Fruit fly (Drosophila melanogaster) whole organism, wandering third instar larva: ENCODE results near the gene Lamtor1.

Source experiments
- Dif ChIP-seq: fragments of 200-275, 200-300 bp; sonication (Bioruptor generic); optimal IDR thresholded peaks from 2 replicates; lab custom pipeline; 2018; ENCODE audit warnings: missing biosample characterization, missing genetic modification characterization; ENCODE audit not compliant: partially characterized antibody
- Mio ChIP-seq: sonication (Bioruptor generic); optimal IDR thresholded peaks from 2 replicates; lab custom pipeline; 2016; ENCODE audit warnings: missing biosample characterization, missing genetic modification characterization
- Vsx2 ChIP-seq: fragments of 200-300, 225-300 bp; sonication (Bioruptor generic); optimal IDR thresholded peaks from 2 replicates; lab custom pipeline; 2018; ENCODE audit warnings: missing biosample characterization, missing genetic modification characterization; ENCODE audit not compliant: partially characterized antibody
- br ChIP-seq: fragments of 200-800 bp; sonication (Bioruptor generic); optimal IDR thresholded peaks from 2 replicates; lab custom pipeline; 2016; ENCODE audit warnings: missing biosample characterization, missing genetic modification characterization
- h ChIP-seq: fragments of 200-800 bp; sonication (Bioruptor generic); optimal IDR thresholded peaks from 3 replicates; lab custom pipeline; 2016; ENCODE audit warnings: missing biosample characterization, mild to moderate bottlenecking, missing genetic modification characterization
- woc ChIP-seq: sonication (Bioruptor generic); optimal IDR thresholded peaks from 2 replicates; lab custom pipeline; 2016; ENCODE audit warnings: missing biosample characterization, mild to moderate bottlenecking, missing genetic modification characterization

DNA sequence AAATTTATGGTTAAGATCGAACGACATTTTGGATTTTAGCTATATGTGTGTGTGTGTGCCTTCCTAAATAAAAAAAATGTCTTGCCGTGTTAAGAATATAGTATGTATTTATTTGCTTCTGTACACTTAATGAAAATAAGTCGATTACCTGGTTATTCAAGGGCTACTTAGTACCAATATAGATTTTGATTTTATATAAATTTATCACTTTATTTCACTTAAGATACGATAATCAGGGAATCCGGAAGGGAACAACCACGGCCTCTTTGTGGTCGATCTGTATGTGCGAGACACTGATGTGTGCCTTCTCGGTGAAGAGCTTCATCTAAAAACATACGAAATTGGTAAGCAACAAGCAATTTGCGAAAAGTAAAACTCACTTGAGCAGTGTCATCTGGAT, 1.1 kb downstream of the Lamtor1 start, which contains the start of gene CG14183:
- TF ChIP-seq Vsx2 (GFP tag; lab: Kevin White, UChicago) (no peak), br (GFP tag; lab: Kevin White, UChicago) (no peak), woc (GFP tag; lab: Kevin White, UChicago) (no peak), Dif (no peak), h (no peak), Mio (no peak)
